Worm (Caenorhabditis elegans) whole organism, L1 larva: ENCODE results near the gene Y79H2A.4.

ENCODE experiments used
- C04F5.9 ChIP-seq: sonication (generic microtip); optimal IDR thresholded peaks from 2 replicates; lab custom pipeline; 2016; ENCODE audit warnings: missing genetic modification characterization, missing compliant biosample characterization
- C16A3.4 ChIP-seq: fragments of 150-350 bp; optimal IDR thresholded peaks from 2 replicates; lab custom pipeline; 2014; ENCODE audit warnings: missing biosample characterization, missing genetic modification characterization
- Y116A8C.19 ChIP-seq: sonication (generic microtip); optimal IDR thresholded peaks from 2 replicates; lab custom pipeline; 2016; ENCODE audit warnings: missing compliant biosample characterization, missing genetic modification characterization, borderline replicate concordance
- aly-2 ChIP-seq: fragments of 150-350 bp; optimal IDR thresholded peaks from 2 replicates; lab custom pipeline; 2014; ENCODE audit warnings: missing biosample characterization, missing genetic modification characterization
- ama-1 ChIP-seq: fragments of 150-350 bp; optimal IDR thresholded peaks from 2 replicates; lab custom pipeline; 2014
- blmp-1 ChIP-seq: fragments of 150-350 bp; optimal IDR thresholded peaks from 2 replicates; lab custom pipeline; 2014; ENCODE audit warnings: missing biosample characterization, missing genetic modification characterization
- ceh-8 ChIP-seq: fragments of 200-800 bp; sonication (Bioruptor generic); optimal IDR thresholded peaks from 2 replicates; lab custom pipeline; 2018; ENCODE audit warnings: mild to moderate bottlenecking, missing genetic modification characterization, moderate library complexity, missing compliant biosample characterization
- ceh-82 ChIP-seq, 3 experiments: fragments of 150-350 bp in 1 of 3; sonication (generic microtip) in 2 of 3; optimal IDR thresholded peaks; 2 replicates each; lab custom pipeline; 2014 to 2017; ENCODE audit warnings: missing biosample characterization in 3 of 3, missing genetic modification characterization in 3 of 3
- ces-1 ChIP-seq: fragments of 150-350 bp; optimal IDR thresholded peaks from 2 replicates; lab custom pipeline; 2014; ENCODE audit warnings: missing biosample characterization, missing genetic modification reagents, missing genetic modification characterization
- dsc-1 ChIP-seq: sonication (generic microtip); optimal IDR thresholded peaks from 2 replicates; lab custom pipeline; 2016; ENCODE audit warnings: mild to moderate bottlenecking, missing genetic modification characterization, missing compliant biosample characterization
- efl-1 ChIP-seq, 4 experiments: fragments of 150-350 bp; optimal IDR thresholded peaks in 3 of 4; peaks in 1 of 4; 1 replicate in 1 of 4; 2 replicates in 3 of 4; lab custom pipeline; 2014; ENCODE audit warnings: missing biosample characterization in 2 of 4, missing genetic modification characterization in 2 of 4, missing genetic modification reagents in 2 of 4
- efl-3 ChIP-seq: fragments of 200-800 bp; sonication (Bioruptor generic); optimal IDR thresholded peaks from 2 replicates; lab custom pipeline; 2018; ENCODE audit warnings: mild to moderate bottlenecking, missing genetic modification characterization, missing compliant biosample characterization
- elt-2 ChIP-seq: sonication (generic microtip); optimal IDR thresholded peaks from 2 replicates; lab custom pipeline; 2016; ENCODE audit warnings: missing genetic modification characterization, mild to moderate bottlenecking, inconsistent platforms, missing compliant biosample characterization, missing genetic modification reagents
- elt-3 ChIP-seq, 6 experiments: fragments of 150-350 bp in 1 of 6; sonication (generic microtip); optimal IDR thresholded peaks; 2 replicates each; lab custom pipeline; 2017 to 2018; ENCODE audit warnings: missing biosample characterization in 6 of 6, missing genetic modification characterization in 6 of 6, inconsistent platforms in 1 of 6
- ets-5 ChIP-seq: fragments of 200-800 bp; sonication (Bioruptor generic); IDR thresholded peaks from 2 replicates; pipeline ENCODE4 v1.3.6; 2022; ENCODE audit warnings: missing genetic modification characterization, missing compliant biosample characterization
- fkh-8 ChIP-seq: sonication (generic microtip); optimal IDR thresholded peaks from 2 replicates; lab custom pipeline; 2016; ENCODE audit warnings: mild to moderate bottlenecking, missing genetic modification characterization, missing compliant biosample characterization
- fos-1 ChIP-seq: fragments of 150-350 bp; optimal IDR thresholded peaks from 2 replicates; lab custom pipeline; 2014; ENCODE audit warnings: missing biosample characterization, missing genetic modification characterization
- grh-1 ChIP-seq: fragments of 200-800 bp; sonication (Bioruptor generic); IDR thresholded peaks from 2 replicates; pipeline ENCODE4 v1.3.6; 2022; ENCODE audit warnings: missing genetic modification reagents, missing genetic modification characterization, missing compliant biosample characterization
- hpl-2 ChIP-seq: fragments of 150-350 bp; optimal IDR thresholded peaks from 2 replicates; lab custom pipeline; 2014; ENCODE audit warnings: missing biosample characterization, missing genetic modification reagents, missing genetic modification characterization
- isw-1 ChIP-seq: fragments of 200-800 bp; sonication (Bioruptor generic); IDR thresholded peaks from 2 replicates; pipeline ENCODE4 v1.3.6; 2022; ENCODE audit warnings: missing genetic modification characterization, missing compliant biosample characterization
- lin-15B ChIP-seq: fragments of 150-350 bp; sonication (generic microtip); optimal IDR thresholded peaks from 3 replicates; lab custom pipeline; 2014; ENCODE audit warnings: missing biosample characterization, missing genetic modification characterization
- lin-35 ChIP-seq, 2 experiments: fragments of 150-350 bp; optimal IDR thresholded peaks; 2 replicates each; lab custom pipeline; 2014; ENCODE audit warnings: missing biosample characterization in 2 of 2, missing genetic modification characterization in 2 of 2, missing genetic modification reagents in 2 of 2
- lir-3 ChIP-seq: sonication (generic microtip); optimal IDR thresholded peaks from 2 replicates; lab custom pipeline; 2016; ENCODE audit warnings: mild to moderate bottlenecking, missing genetic modification characterization, moderate library complexity, missing compliant biosample characterization; ENCODE audit not compliant: poor library complexity
- lsy-2 ChIP-seq, 2 experiments: fragments of 150-350 bp; optimal IDR thresholded peaks; 2 replicates each; lab custom pipeline; 2014; ENCODE audit warnings: missing biosample characterization in 2 of 2, missing genetic modification characterization in 2 of 2
- mab-9 ChIP-seq: fragments of 200-800 bp; sonication (Bioruptor generic); IDR thresholded peaks from 2 replicates; pipeline ENCODE4 v1.3.6; 2022; ENCODE audit warnings: missing genetic modification reagents, missing genetic modification characterization, missing compliant biosample characterization
- mdl-1 ChIP-seq, 2 experiments: fragments of 150-350 bp; optimal IDR thresholded peaks; 2 replicates each; lab custom pipeline; 2014 to 2017; ENCODE audit warnings: missing biosample characterization in 2 of 2, missing genetic modification characterization in 2 of 2, inconsistent platforms in 1 of 2
- mef-2 ChIP-seq: fragments of 150-350 bp; optimal IDR thresholded peaks from 2 replicates; lab custom pipeline; 2014; ENCODE audit warnings: missing biosample characterization, missing genetic modification characterization
- mep-1 ChIP-seq: fragments of 150-350 bp; optimal IDR thresholded peaks from 2 replicates; lab custom pipeline; 2014; ENCODE audit warnings: missing biosample characterization, missing genetic modification characterization
- nhr-12 ChIP-seq: sonication (generic microtip); optimal IDR thresholded peaks from 2 replicates; lab custom pipeline; 2017; ENCODE audit warnings: missing biosample characterization, missing genetic modification characterization
- nhr-19 ChIP-seq: fragments of 200-800 bp; sonication (Bioruptor generic); conservative IDR thresholded peaks from 2 replicates; pipeline ENCODE4 v1.3.6; 2022; ENCODE audit warnings: missing genetic modification characterization, missing compliant biosample characterization
- nhr-20 ChIP-seq: sonication (generic microtip); optimal IDR thresholded peaks from 2 replicates; lab custom pipeline; 2016; ENCODE audit warnings: mild to moderate bottlenecking, missing genetic modification characterization, missing compliant biosample characterization
- nhr-237 ChIP-seq: fragments of 150-350 bp; optimal IDR thresholded peaks from 2 replicates; lab custom pipeline; 2014; ENCODE audit warnings: missing biosample characterization, missing genetic modification characterization
- nhr-47 ChIP-seq: sonication (generic microtip); optimal IDR thresholded peaks from 2 replicates; lab custom pipeline; 2016; ENCODE audit warnings: mild to moderate bottlenecking, missing genetic modification characterization, moderate library complexity, missing compliant biosample characterization
- nhr-71 ChIP-seq: sonication (generic microtip); optimal IDR thresholded peaks from 2 replicates; lab custom pipeline; 2016; ENCODE audit warnings: mild to moderate bottlenecking, missing genetic modification characterization, moderate library complexity, missing compliant biosample characterization
- nhr-84 ChIP-seq: sonication (generic microtip); optimal IDR thresholded peaks from 2 replicates; lab custom pipeline; 2017; ENCODE audit warnings: missing biosample characterization, missing genetic modification characterization
- nhr-90 ChIP-seq: sonication (generic microtip); optimal IDR thresholded peaks from 2 replicates; lab custom pipeline; 2016; ENCODE audit warnings: mild to moderate bottlenecking, missing genetic modification characterization, missing compliant biosample characterization; ENCODE audit not compliant: poor library complexity
- pag-3 ChIP-seq: sonication (generic microtip); optimal IDR thresholded peaks from 2 replicates; lab custom pipeline; 2017; ENCODE audit warnings: missing genetic modification characterization, mild to moderate bottlenecking, missing compliant biosample characterization, antibody characterized with exemption, borderline replicate concordance; ENCODE audit not compliant: insufficient read depth
- pax-3 ChIP-seq: fragments of 200-800 bp; sonication (Bioruptor generic); optimal IDR thresholded peaks from 2 replicates; lab custom pipeline; 2018; ENCODE audit warnings: mild to moderate bottlenecking, missing genetic modification characterization, moderate library complexity, missing compliant biosample characterization
- pqm-1 ChIP-seq: sonication (generic microtip); optimal IDR thresholded peaks from 3 replicates; lab custom pipeline; 2017; ENCODE audit warnings: missing biosample characterization, missing genetic modification characterization
- rnt-1 ChIP-seq: sonication (generic microtip); optimal IDR thresholded peaks from 2 replicates; lab custom pipeline; 2016; ENCODE audit warnings: mild to moderate bottlenecking, missing genetic modification characterization, moderate library complexity, missing compliant biosample characterization
- skn-1 ChIP-seq: fragments of 150-350 bp; optimal IDR thresholded peaks from 2 replicates; lab custom pipeline; 2014; ENCODE audit warnings: missing biosample characterization, missing genetic modification characterization
- snpc-4 ChIP-seq: fragments of 150-350 bp; optimal IDR thresholded peaks from 2 replicates; lab custom pipeline; 2014; ENCODE audit warnings: missing biosample characterization, missing genetic modification characterization
- sox-4 ChIP-seq: sonication (generic microtip); optimal IDR thresholded peaks from 2 replicates; lab custom pipeline; 2016; ENCODE audit warnings: missing genetic modification characterization, missing compliant biosample characterization
- sptf-1 ChIP-seq: fragments of 150-350 bp; optimal IDR thresholded peaks from 2 replicates; lab custom pipeline; 2014; ENCODE audit warnings: missing biosample characterization, missing genetic modification characterization
- tlp-1 ChIP-seq: fragments of 150-350 bp; optimal IDR thresholded peaks from 2 replicates; lab custom pipeline; 2014; ENCODE audit warnings: missing biosample characterization, missing genetic modification characterization
- unc-130 ChIP-seq: fragments of 150-350 bp; optimal IDR thresholded peaks from 2 replicates; lab custom pipeline; 2017; ENCODE audit warnings: missing biosample characterization, missing genetic modification characterization, inconsistent platforms
- unc-30 ChIP-seq: sonication (generic microtip); optimal IDR thresholded peaks from 2 replicates; lab custom pipeline; 2017; ENCODE audit warnings: missing biosample characterization, missing genetic modification characterization
- unc-86 ChIP-seq: sonication (generic microtip); optimal IDR thresholded peaks from 2 replicates; lab custom pipeline; 2016; ENCODE audit warnings: missing genetic modification characterization, missing compliant biosample characterization
- vab-15 ChIP-seq: sonication (generic microtip); optimal IDR thresholded peaks from 2 replicates; lab custom pipeline; 2017; ENCODE audit warnings: missing genotype, mild to moderate bottlenecking, missing genetic modification characterization, missing compliant biosample characterization
- zag-1 ChIP-seq: fragments of 150-350 bp; optimal IDR thresholded peaks from 2 replicates; lab custom pipeline; 2014; ENCODE audit warnings: missing biosample characterization, missing genetic modification characterization
- ztf-4 ChIP-seq: fragments of 150-350 bp; optimal IDR thresholded peaks from 2 replicates; lab custom pipeline; 2014; ENCODE audit warnings: missing biosample characterization, missing genetic modification characterization

Gene Y79H2A.4

ce11 chrIII:12052206-12052605, 11.1 kb downstream of the Y79H2A.4 start, which contains the start of gene Y79H2A.3:
Gene Y79H2A.3 (minus strand): TSS chrIII:12052306.
- TF ChIP-seq lsy-2 (tag; optimal IDR thresholded peaks at IDR 0.05; lab: Kevin White, UChicago) (no peak), efl-3 (no peak), blmp-1 (no peak), nhr-20 (no peak), lir-3 (no peak), ces-1 (no peak), dsc-1 (no peak), ets-5 (GFP tag; lab: Robert Waterston, UW) (no peak)

- TF ChIP-seq fkh-8 (tag; lab: Kevin White, UChicago) = peak; percentile 43
- TF ChIP-seq mep-1 (tag; lab: Kevin White, UChicago) = peak; percentile 36
- TF ChIP-seq C04F5.9 = no peak
- no peak for TF ChIP-seq fos-1 (tag; lab: Kevin White, UChicago)
- TF ChIP-seq hpl-2 = no peak
- TF ChIP-seq lin-35 (GFP tag; optimal IDR thresholded peaks at IDR 0.05; lab: Kevin White, UChicago) = peak; percentile 54 to 64
- no peak for TF ChIP-seq pax-3 (tag; lab: Kevin White, UChicago)
- TF ChIP-seq nhr-90 (tag; lab: Kevin White, UChicago) = peak; percentile 7
- TF ChIP-seq efl-1 (optimal IDR thresholded peaks at IDR 0.05; lab: Kevin White, UChicago) = peak; percentile 60 to 70
- TF ChIP-seq efl-1 (GFP tag; optimal IDR thresholded peaks at IDR 0.05 in 1 of 2; lab: Kevin White, UChicago) = peak; percentile 63 to 96
- TF ChIP-seq pqm-1 (tag; lab: Kevin White, UChicago) = no peak
- TF ChIP-seq pag-3 = no peak
- TF ChIP-seq lsy-2 (tag; optimal IDR thresholded peaks at IDR 0.05; lab: Kevin White, UChicago) = peak; percentile 57 to 62
- no peak for TF ChIP-seq ets-5 (GFP tag; lab: Robert Waterston, UW)
- TF ChIP-seq ama-1 (lab: Kevin White, UChicago) = no peak
- TF ChIP-seq zag-1 (tag; lab: Kevin White, UChicago) = no peak
- TF ChIP-seq nhr-19 = peak; percentile 32
- TF ChIP-seq nhr-12 (tag; lab: Kevin White, UChicago) = no peak
- peak; percentile 42 for TF ChIP-seq C16A3.4 (tag; lab: Kevin White, UChicago)
- TF ChIP-seq unc-130 = peak; percentile 69
- no peak for TF ChIP-seq ztf-4 (tag; lab: Kevin White, UChicago)
- no peak for TF ChIP-seq Y116A8C.19 (tag; lab: Kevin White, UChicago)
- no peak for TF ChIP-seq sox-4
- peak; percentile 23 to 25 (median 25) for TF ChIP-seq ceh-82 (tag; optimal IDR thresholded peaks at IDR 0.05; lab: Kevin White, UChicago)
- no peak for TF ChIP-seq nhr-84
- no peak for TF ChIP-seq mab-9 (GFP tag; lab: Robert Waterston, UW)
- no peak for TF ChIP-seq tlp-1 (tag; lab: Kevin White, UChicago)
- TF ChIP-seq rnt-1 (tag; lab: Kevin White, UChicago) = no peak
- no peak for TF ChIP-seq elt-2 (tag; lab: Kevin White, UChicago)
- no peak for TF ChIP-seq blmp-1
- TF ChIP-seq aly-2 (tag; lab: Kevin White, UChicago) = no peak
- peak; percentile 55 for TF ChIP-seq nhr-47 (tag; lab: Kevin White, UChicago)
- TF ChIP-seq ceh-8 (GFP tag; lab: Kevin White, UChicago) = peak; percentile 59
- peak; percentile 26; the same call in 1 of the 2 replicates for TF ChIP-seq grh-1 (GFP tag; lab: Robert Waterston, UW)
- peak; percentile 54 for TF ChIP-seq nhr-71 (tag; lab: Kevin White, UChicago)
- TF ChIP-seq mdl-1 (tag; optimal IDR thresholded peaks at IDR 0.05; lab: Kevin White, UChicago) = no peak
- peak; percentile 52 for TF ChIP-seq unc-86 (tag; lab: Kevin White, UChicago)
- no peak for TF ChIP-seq mef-2 (tag; lab: Kevin White, UChicago)
- TF ChIP-seq isw-1 = peak; percentile 16; the same call in 1 of the 2 replicates
- TF ChIP-seq ces-1 = no peak
- peak; percentile 34 for TF ChIP-seq snpc-4 (tag; lab: Kevin White, UChicago)
- no peak for TF ChIP-seq skn-1 (tag; lab: Kevin White, UChicago)
- TF ChIP-seq lin-15B (tag; lab: Kevin White, UChicago) = no peak
- no peak for TF ChIP-seq sptf-1 (tag; lab: Kevin White, UChicago)
- no peak for TF ChIP-seq nhr-237
- peak; percentile 73 for TF ChIP-seq vab-15
- no peak for TF ChIP-seq elt-3 (tag; optimal IDR thresholded peaks at IDR 0.05; lab: Kevin White, UChicago)
- TF ChIP-seq unc-30 = no peak
These were observed 17.3 kb downstream of the Y79H2A.4 start, which contains the start of gene arx-3 for ce11 chrIII:12058429-12058828. Gene arx-3 (minus strand): TSS chrIII:12058458.
